Worm (Caenorhabditis elegans) whole organism, L1 larva: ENCODE measurements around the gene lsm-5.

Experiments used
- ama-1 ChIP-seq: fragments of 150-350 bp; optimal IDR thresholded peaks from 2 replicates; lab custom pipeline; 2014
- ceh-8 ChIP-seq: fragments of 200-800 bp; sonication (Bioruptor generic); optimal IDR thresholded peaks from 2 replicates; lab custom pipeline; 2018; ENCODE audit warnings: mild to moderate bottlenecking, missing genetic modification characterization, moderate library complexity, missing compliant biosample characterization
- dsc-1 ChIP-seq: sonication (generic microtip); optimal IDR thresholded peaks from 2 replicates; lab custom pipeline; 2016; ENCODE audit warnings: mild to moderate bottlenecking, missing genetic modification characterization, missing compliant biosample characterization
- fkh-10 ChIP-seq: sonication (generic microtip); optimal IDR thresholded peaks from 2 replicates; lab custom pipeline; 2017; ENCODE audit warnings: missing biosample characterization, missing genetic modification reagents, missing genetic modification characterization
- lin-13 ChIP-seq: fragments of 150-350 bp; optimal IDR thresholded peaks from 2 replicates; lab custom pipeline; 2014; ENCODE audit warnings: missing biosample characterization, missing genetic modification reagents, missing genetic modification characterization
- nhr-12 ChIP-seq: sonication (generic microtip); optimal IDR thresholded peaks from 2 replicates; lab custom pipeline; 2017; ENCODE audit warnings: missing biosample characterization, missing genetic modification characterization
- sox-4 ChIP-seq: sonication (generic microtip); optimal IDR thresholded peaks from 2 replicates; lab custom pipeline; 2016; ENCODE audit warnings: missing genetic modification characterization, missing compliant biosample characterization
- unc-62 ChIP-seq: fragments of 150-350 bp; optimal IDR thresholded peaks from 2 replicates; lab custom pipeline; 2014; ENCODE audit warnings: missing biosample characterization, missing genetic modification reagents, missing genetic modification characterization
- unc-86 ChIP-seq: sonication (generic microtip); optimal IDR thresholded peaks from 2 replicates; lab custom pipeline; 2016; ENCODE audit warnings: missing genetic modification characterization, missing compliant biosample characterization

DNA sequence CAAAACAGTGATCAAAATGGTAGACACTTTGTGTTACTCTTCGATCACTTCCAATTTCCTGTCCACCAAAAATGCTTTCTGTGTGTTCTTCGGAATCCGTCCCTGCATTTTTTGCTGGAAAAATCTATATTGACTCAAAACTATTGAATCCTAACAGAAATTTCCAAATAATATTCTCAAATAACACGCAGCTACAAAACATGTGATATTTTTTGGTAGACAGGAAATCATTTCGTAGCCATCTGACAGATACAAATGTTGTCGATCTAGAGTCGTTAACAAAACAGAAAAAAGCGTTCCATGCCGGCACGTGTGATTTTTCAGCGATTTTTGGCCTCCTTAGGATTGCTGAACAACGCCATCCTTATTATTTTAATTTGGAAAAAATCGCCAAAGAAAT, 42.7 kb downstream of the lsm-5 start, which contains the start of gene str-263:
- no peak for TF ChIP-seq ama-1 (lab: Kevin White, UChicago)
- no peak for TF ChIP-seq ceh-8 (GFP tag; lab: Kevin White, UChicago)
- TF ChIP-seq sox-4 (tag; lab: Kevin White, UChicago), result no peak
- TF ChIP-seq unc-86 (tag; lab: Kevin White, UChicago), result no peak
- no peak for TF ChIP-seq nhr-12 (tag; lab: Kevin White, UChicago)
- no peak for TF ChIP-seq fkh-10 (GFP tag; lab: Kevin White, UChicago)
- no peak for TF ChIP-seq unc-62
- no peak for TF ChIP-seq dsc-1 (tag; lab: Kevin White, UChicago)
- no peak for TF ChIP-seq lin-13
